Worm (Caenorhabditis elegans) whole organism, L4/young adult: ENCODE measurements around the gene F35F11.2.

ENCODE experiments used
- dao-5 ChIP-seq: sonication (generic microtip); optimal IDR thresholded peaks from 2 replicates; lab custom pipeline; 2016; ENCODE audit warnings: missing genotype, missing genetic modification characterization, moderate library complexity, missing compliant biosample characterization
- him-1 ChIP-seq: sonication (generic microtip); optimal IDR thresholded peaks from 2 replicates; lab custom pipeline; 2016; ENCODE audit warnings: missing genotype, missing genetic modification reagents, missing genetic modification characterization, missing compliant biosample characterization

DNA sequence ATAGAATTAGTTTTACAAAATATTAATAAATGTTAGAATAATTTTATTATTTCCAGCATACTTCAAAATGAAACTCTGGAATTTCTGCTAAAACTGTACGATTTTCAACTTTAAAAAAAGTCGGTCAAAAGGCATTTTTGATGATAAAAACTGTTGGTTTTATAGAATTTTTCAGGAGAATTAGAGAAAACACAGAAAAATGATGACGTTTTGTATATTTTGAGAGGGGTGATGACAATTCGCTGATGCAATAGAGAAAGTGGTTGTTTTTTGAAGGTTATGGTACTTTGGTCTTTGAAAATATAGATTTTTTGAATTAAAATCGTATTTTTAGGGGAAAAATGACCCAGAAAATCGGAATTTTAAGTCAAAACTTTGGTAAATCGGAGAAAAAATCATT lies 44.9 kb downstream of the F35F11.2 start:
- TF ChIP-seq dao-5 (tag; lab: Kevin White, UChicago) (no peak), him-1 (tag; lab: Kevin White, UChicago) (no peak)
